Worm (Caenorhabditis elegans) whole organism, midembryonic: ENCODE data around the gene F54E2.5.

Experiments
- T22C8.4 ChIP-seq: fragments of 200-800 bp; sonication (Bioruptor generic); IDR thresholded peaks from 2 replicates; pipeline ENCODE4 v1.3.6; 2022; ENCODE audit warnings: missing genetic modification characterization, missing compliant biosample characterization
- cog-1 ChIP-seq: sonication (generic microtip); optimal IDR thresholded peaks from 2 replicates; lab custom pipeline; 2016; ENCODE audit warnings: missing genetic modification characterization, missing compliant biosample characterization
- klf-2 ChIP-seq: fragments of 200-800 bp; sonication (Bioruptor generic); conservative IDR thresholded peaks from 2 replicates; pipeline ENCODE4 v1.3.6; 2022; ENCODE audit warnings: missing genetic modification reagents, missing genetic modification characterization, missing compliant biosample characterization
- ref-1 ChIP-seq: fragments of 200-800 bp; sonication (Bioruptor generic); conservative IDR thresholded peaks from 2 replicates; pipeline ENCODE4 v1.3.6; 2022; ENCODE audit warnings: missing genetic modification reagents, missing genetic modification characterization, missing compliant biosample characterization
- ztf-29 ChIP-seq: fragments of 200-800 bp; sonication (Bioruptor generic); IDR thresholded peaks from 2 replicates; pipeline ENCODE4 v1.3.6; 2022; ENCODE audit warnings: missing genetic modification reagents, missing genetic modification characterization, missing compliant biosample characterization

ce11 chrV:2848290-2848937 is 32.6 kb upstream of the F54E2.5 start, which contains the start of gene srj-49:
- TF ChIP-seq cog-1 (no peak), klf-2 (GFP tag; lab: Robert Waterston, UW) (no peak), ref-1 (GFP tag; lab: Robert Waterston, UW) (no peak), ztf-29 (GFP tag; lab: Robert Waterston, UW) (no peak), T22C8.4 (GFP tag; lab: Robert Waterston, UW) (no peak)
